Worm (Caenorhabditis elegans): ENCODE results near the gene F32D8.15.

DNA sequence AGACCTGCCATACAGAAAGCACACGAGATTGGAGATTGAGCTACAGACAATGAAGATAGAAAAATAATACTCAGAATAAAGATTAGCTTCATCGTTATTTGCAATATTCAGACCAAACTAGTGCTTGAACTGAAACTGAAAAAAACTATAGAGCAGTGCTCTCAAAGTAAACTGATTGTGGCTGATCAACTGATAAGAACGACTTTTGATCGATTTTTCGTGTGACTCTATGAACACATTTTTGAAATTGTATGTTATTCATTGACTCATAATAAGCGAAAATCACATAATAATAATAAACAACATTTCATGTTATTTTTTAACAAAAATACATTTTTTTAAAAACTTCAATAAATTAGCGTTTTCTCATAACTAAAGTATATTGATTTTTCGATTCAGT, 2.7 kb upstream of the F32D8.15 start, which contains the start of gene spp-16:
- TF ChIP-seq skn-1 (tag; optimal IDR thresholded peaks at IDR 0.05) (no peak), spr-1 (tag; optimal IDR thresholded peaks at IDR 0.05) (no peak), nhr-11 (tag; optimal IDR thresholded peaks at IDR 0.05) (no peak), nhr-25 (tag; optimal IDR thresholded peaks at IDR 0.05; ENCODE audit: borderline replicate concordance, insufficient read depth) (no peak), lin-13 (GFP tag; optimal IDR thresholded peaks at IDR 0.05) (no peak), ceh-82 (tag; optimal IDR thresholded peaks at IDR 0.05) (no peak)
